Fruit fly (Drosophila melanogaster) whole organism, pupa: Measurements from ENCODE around the gene CG9806.

Source experiments
- CG10348 ChIP-seq: fragments of 200-800 bp; sonication (Bioruptor generic); IDR thresholded peaks from 2 replicates; pipeline ENCODE4 v1.3.6; 2022; ENCODE audit warnings: missing biosample characterization, missing genetic modification characterization
- CG8159 ChIP-seq: fragments of 200-800 bp; sonication (Bioruptor generic); optimal IDR thresholded peaks from 3 replicates; lab custom pipeline; 2018; ENCODE audit warnings: missing biosample characterization, mild to moderate bottlenecking, missing genetic modification characterization, moderate library complexity
- EcR ChIP-seq: fragments of 200-800 bp; sonication (Bioruptor generic); optimal IDR thresholded peaks from 3 replicates; lab custom pipeline; 2019; ENCODE audit warnings: missing biosample characterization, missing genetic modification characterization, mild to moderate bottlenecking, moderate library complexity, missing genetic modification reagents
- Pif1A ChIP-seq: fragments of 200-800 bp; sonication (Bioruptor generic); optimal IDR thresholded peaks from 3 replicates; lab custom pipeline; 2016; ENCODE audit warnings: missing biosample characterization, missing genetic modification characterization
- gl ChIP-seq: fragments of 200-800 bp; sonication (Bioruptor generic); optimal IDR thresholded peaks from 2 replicates; lab custom pipeline; 2018; ENCODE audit warnings: missing biosample characterization, mild to moderate bottlenecking, missing genetic modification characterization

- TF ChIP-seq Pif1A (GFP tag; lab: Kevin White, UChicago) (no peak), CG8159 (tag; lab: Kevin White, UChicago) (no peak), EcR (no peak), gl (no peak), CG10348 (no peak)
Measured at dm6 chrX:10656216-10656615, 29.3 kb upstream of the CG9806 start.
